Fruit fly (Drosophila melanogaster): ENCODE results near the gene CG31213.

DNA sequence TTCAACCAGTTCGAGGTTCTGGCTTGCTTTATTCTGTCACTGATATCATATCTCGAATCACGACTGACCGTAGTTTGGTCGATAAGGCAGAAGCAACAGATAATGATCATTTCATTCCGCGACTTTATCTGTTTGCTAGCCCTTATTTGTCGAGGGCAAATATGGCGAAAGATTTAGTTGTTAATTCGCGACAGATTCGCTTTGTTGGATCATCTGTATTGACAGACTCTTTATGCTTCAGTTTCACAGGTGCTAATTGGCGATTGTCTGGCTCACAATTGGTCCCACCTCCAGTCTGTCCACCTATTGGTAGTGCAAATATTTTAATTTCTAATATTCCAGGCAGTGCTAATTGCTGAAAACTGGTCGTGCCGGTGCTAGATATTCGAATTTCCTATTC lies 48.4 kb upstream of the CG31213 start:
- peak; percentile 75 for TF ChIP-seq toe (GFP tag; optimal IDR thresholded peaks at IDR 0.05)
- TF ChIP-seq CG7045 (GFP tag; optimal IDR thresholded peaks at IDR 0.05), result peak; percentile 92
- TF ChIP-seq Crg-1 (GFP tag; optimal IDR thresholded peaks at IDR 0.05), result peak; percentile 85
- TF ChIP-seq CG12768 (GFP tag; optimal IDR thresholded peaks at IDR 0.05), result peak; percentile 66
- peak; percentile 67 for TF ChIP-seq CG33017 (tag; optimal IDR thresholded peaks at IDR 0.05)
- peak; percentile 84 for TF ChIP-seq cic (GFP tag; optimal IDR thresholded peaks at IDR 0.05)

Measured in whole organism, adult.